Worm (Caenorhabditis elegans): Measurements from ENCODE around the gene Y20C6A.1.

- TF ChIP-seq cog-1 (tag; optimal IDR thresholded peaks at IDR 0.05) (no peak), ref-1 (GFP tag; conservative IDR thresholded peaks at IDR 0.05) (no peak), ztf-29 (GFP tag; IDR thresholded peaks at IDR 0.05) (no peak), med-1 (GFP tag; optimal IDR thresholded peaks at IDR 0.05; ENCODE audit: insufficient read depth) (no peak), flt-1 (GFP tag; IDR thresholded peaks at IDR 0.05) (no peak)
These were observed 595 bp upstream of the Y20C6A.1 start, which contains the start of gene fbxb-7 for ce11 chrV:17377140-17377539.
